Fruit fly (Drosophila melanogaster) whole organism, embryonic: ENCODE measurements around the gene CG34041.

ENCODE experiments used
- Blimp-1 ChIP-seq: fragments of 200-800 bp; sonication (Bioruptor generic); optimal IDR thresholded peaks from 3 replicates; lab custom pipeline; 2018; ENCODE audit warnings: missing biosample characterization, missing genetic modification characterization, mild to moderate bottlenecking, moderate library complexity, missing genetic modification reagents
- CG10209 ChIP-seq: fragments of 200-800 bp; sonication (Bioruptor generic); optimal IDR thresholded peaks from 3 replicates; lab custom pipeline; 2017; ENCODE audit warnings: missing biosample characterization, mild to moderate bottlenecking, missing genetic modification characterization, missing genetic modification reagents
- CG10321 ChIP-seq: fragments of 200-800 bp; sonication (Bioruptor generic); IDR thresholded peaks from 2 replicates; pipeline ENCODE4 v1.3.6; 2022; ENCODE audit warnings: missing biosample characterization, missing genetic modification characterization
- CG10462 ChIP-seq: fragments of 200-800 bp; sonication (Bioruptor generic); optimal IDR thresholded peaks from 2 replicates; lab custom pipeline; 2016; ENCODE audit warnings: missing biosample characterization, missing genetic modification characterization
- CG12071 ChIP-seq: fragments of 200-800 bp; sonication (Bioruptor generic); optimal IDR thresholded peaks from 3 replicates; lab custom pipeline; 2018; ENCODE audit warnings: missing biosample characterization, mild to moderate bottlenecking, missing genetic modification characterization
- CG14667 ChIP-seq: fragments of 200-800 bp; sonication (Bioruptor generic); IDR thresholded peaks from 2 replicates; pipeline ENCODE4 v1.3.6; 2022; ENCODE audit warnings: missing biosample characterization, missing genetic modification characterization
- CG16779 ChIP-seq: fragments of 200-800 bp; sonication (Bioruptor generic); IDR thresholded peaks from 2 replicates; pipeline ENCODE4 v1.3.6; 2022; ENCODE audit warnings: missing biosample characterization, missing genetic modification characterization
- CG17361 ChIP-seq: fragments of 200-800 bp; sonication (Bioruptor generic); IDR thresholded peaks from 3 replicates; pipeline ENCODE4 v1.3.6; 2022; ENCODE audit warnings: missing biosample characterization, missing genetic modification characterization
- CG17612 ChIP-seq: fragments of 200-800 bp; sonication (Bioruptor generic); IDR thresholded peaks from 2 replicates; pipeline ENCODE4 v1.3.6; 2022; ENCODE audit warnings: missing biosample characterization, missing genetic modification characterization
- CG18599 ChIP-seq: fragments of 200-800 bp; sonication (Bioruptor generic); optimal IDR thresholded peaks from 3 replicates; lab custom pipeline; 2017; ENCODE audit warnings: missing biosample characterization, missing genetic modification characterization, mild to moderate bottlenecking, moderate library complexity, missing genetic modification reagents
- CG30403 ChIP-seq: fragments of 200-800 bp; sonication (Bioruptor generic); optimal IDR thresholded peaks from 3 replicates; lab custom pipeline; 2016; ENCODE audit warnings: missing biosample characterization, missing genetic modification characterization
- CG34422 ChIP-seq: fragments of 200-800 bp; sonication (Bioruptor generic); IDR thresholded peaks from 3 replicates; pipeline ENCODE4 v1.3.6; 2022; ENCODE audit warnings: missing biosample characterization, missing genetic modification characterization
- CG3847 ChIP-seq: fragments of 200-800 bp; sonication (Bioruptor generic); IDR thresholded peaks from 2 replicates; pipeline ENCODE4 v1.3.6; 2022; ENCODE audit warnings: missing biosample characterization, missing genetic modification characterization
- CG4328 ChIP-seq: fragments of 200-800 bp; sonication (Bioruptor generic); optimal IDR thresholded peaks from 3 replicates; lab custom pipeline; 2017; ENCODE audit warnings: missing biosample characterization, missing genetic modification reagents, missing genetic modification characterization
- CG6272 ChIP-seq: fragments of 200-800 bp; sonication (Bioruptor generic); IDR thresholded peaks from 2 replicates; pipeline ENCODE4 v1.3.6; 2022; ENCODE audit warnings: missing biosample characterization, missing genetic modification characterization
- CG7372 ChIP-seq: fragments of 200-800 bp; sonication (Bioruptor generic); IDR thresholded peaks from 2 replicates; pipeline ENCODE4 v1.3.6; 2022; ENCODE audit warnings: missing biosample characterization, missing genetic modification characterization
- CG8944 ChIP-seq: fragments of 200-800 bp; sonication (Bioruptor generic); optimal IDR thresholded peaks from 3 replicates; lab custom pipeline; 2016; ENCODE audit warnings: missing biosample characterization, missing genetic modification characterization
- Dfd ChIP-seq, 2 experiments: fragments of >200 bp; optimal IDR thresholded peaks; 2 replicates each; lab custom pipeline; 2017; ENCODE audit warnings: missing biosample characterization in 2 of 2, missing genetic modification characterization in 2 of 2
- Drgx ChIP-seq: fragments of 200-800 bp; sonication (Bioruptor generic); IDR thresholded peaks from 2 replicates; pipeline ENCODE4 v1.3.6; 2022; ENCODE audit warnings: missing biosample characterization, missing genetic modification characterization
- E2f2 ChIP-seq: fragments of 200-800 bp; sonication (Bioruptor generic); IDR thresholded peaks from 2 replicates; pipeline ENCODE4 v1.3.6; 2022; ENCODE audit warnings: missing biosample characterization, missing genetic modification characterization
- HmgD ChIP-seq: fragments of 200-800 bp; sonication (Bioruptor generic); optimal IDR thresholded peaks from 3 replicates; lab custom pipeline; 2016; ENCODE audit warnings: missing biosample characterization, missing genetic modification characterization
- Hr3 ChIP-seq: fragments of 200-800 bp; sonication (Bioruptor generic); optimal IDR thresholded peaks from 3 replicates; lab custom pipeline; 2016; ENCODE audit warnings: missing biosample characterization, missing genetic modification characterization
- MTF-1 ChIP-seq: fragments of 200-800 bp; sonication (Bioruptor generic); optimal IDR thresholded peaks from 2 replicates; lab custom pipeline; 2018; ENCODE audit warnings: missing biosample characterization, mild to moderate bottlenecking, missing genetic modification characterization, borderline replicate concordance
- NC2α ChIP-seq: fragments of 200-800 bp; sonication (Bioruptor generic); optimal IDR thresholded peaks from 2 replicates; lab custom pipeline; 2016; ENCODE audit warnings: missing biosample characterization, missing genetic modification characterization
- NfI ChIP-seq: fragments of 200-800 bp; sonication (Bioruptor generic); optimal IDR thresholded peaks from 3 replicates; lab custom pipeline; 2018; ENCODE audit warnings: missing biosample characterization, mild to moderate bottlenecking, missing genetic modification characterization, moderate library complexity
- Opbp ChIP-seq: fragments of 200-800 bp; sonication (Bioruptor generic); IDR thresholded peaks from 3 replicates; pipeline ENCODE4 v1.3.6; 2022; ENCODE audit warnings: missing biosample characterization, missing genetic modification characterization; ENCODE audit not compliant: partially characterized antibody
- Rfx ChIP-seq: fragments of 200-800 bp; sonication (Bioruptor generic); IDR thresholded peaks from 2 replicates; pipeline ENCODE4 v1.3.6; 2022; ENCODE audit warnings: missing biosample characterization, missing genetic modification characterization
- Rx ChIP-seq: fragments of 200-800 bp; sonication (Bioruptor generic); IDR thresholded peaks from 2 replicates; pipeline ENCODE4 v1.3.6; 2022; ENCODE audit warnings: missing biosample characterization, missing genetic modification characterization
- Spps ChIP-seq: fragments of 200-800 bp; sonication (Bioruptor generic); optimal IDR thresholded peaks from 2 replicates; lab custom pipeline; 2018; ENCODE audit warnings: missing biosample characterization, mild to moderate bottlenecking, missing genetic modification characterization
- Vsx1 ChIP-seq: fragments of 200-800 bp; sonication (Bioruptor generic); optimal IDR thresholded peaks from 2 replicates; lab custom pipeline; 2017; ENCODE audit warnings: missing biosample characterization, mild to moderate bottlenecking, missing genetic modification characterization, missing genetic modification reagents
- abd-A ChIP-seq: fragments of 200-800 bp; sonication (Bioruptor generic); optimal IDR thresholded peaks from 3 replicates; lab custom pipeline; 2019; ENCODE audit warnings: missing biosample characterization, mild to moderate bottlenecking, missing genetic modification characterization, moderate library complexity
- ara ChIP-seq: fragments of 200-800 bp; sonication (Bioruptor generic); IDR thresholded peaks from 2 replicates; pipeline ENCODE4 v1.3.6; 2022; ENCODE audit warnings: missing biosample characterization, missing genetic modification characterization
- bcd ChIP-seq: fragments of 200-800 bp; sonication (Bioruptor generic); optimal IDR thresholded peaks from 2 replicates; lab custom pipeline; 2017; ENCODE audit warnings: missing biosample characterization, mild to moderate bottlenecking, missing genetic modification characterization
- bigmax ChIP-seq: fragments of 200-800 bp; sonication (Bioruptor generic); optimal IDR thresholded peaks from 2 replicates; lab custom pipeline; 2018; ENCODE audit warnings: missing biosample characterization, mild to moderate bottlenecking, missing genetic modification characterization
- cad ChIP-seq: fragments of >200 bp; optimal IDR thresholded peaks from 2 replicates; lab custom pipeline; 2017; ENCODE audit warnings: missing biosample characterization, missing genetic modification characterization
- cwo ChIP-seq: fragments of 200-800 bp; sonication (Bioruptor generic); optimal IDR thresholded peaks from 3 replicates; lab custom pipeline; 2017; ENCODE audit warnings: missing biosample characterization, missing genetic modification characterization, mild to moderate bottlenecking, moderate library complexity, missing genetic modification reagents
- fd3F ChIP-seq: fragments of 200-800 bp; sonication (Bioruptor generic); optimal IDR thresholded peaks from 2 replicates; lab custom pipeline; 2018; ENCODE audit warnings: missing biosample characterization, mild to moderate bottlenecking, missing genetic modification characterization, moderate library complexity
- hb ChIP-seq: fragments of 200-800 bp; sonication (Bioruptor generic); IDR thresholded peaks from 3 replicates; pipeline ENCODE4 v1.3.6; 2022; ENCODE audit warnings: missing biosample characterization, missing genetic modification characterization; ENCODE audit not compliant: partially characterized antibody
- her ChIP-seq: fragments of 200-800 bp; sonication (Bioruptor generic); optimal IDR thresholded peaks from 2 replicates; lab custom pipeline; 2016; ENCODE audit warnings: missing biosample characterization, missing genetic modification characterization
- jigr1 ChIP-seq: fragments of 200-800 bp; sonication (Bioruptor generic); IDR thresholded peaks from 3 replicates; pipeline ENCODE4 v1.3.6; 2022; ENCODE audit warnings: missing biosample characterization, missing genetic modification characterization
- kay ChIP-seq: fragments of 200-800 bp; sonication (Bioruptor generic); optimal IDR thresholded peaks from 2 replicates; lab custom pipeline; 2016; ENCODE audit warnings: missing biosample characterization, missing genetic modification characterization
- ken ChIP-seq: fragments of 200-800 bp; sonication (Bioruptor generic); IDR thresholded peaks from 3 replicates; pipeline ENCODE4 v1.3.6; 2022; ENCODE audit warnings: missing biosample characterization, missing genetic modification characterization
- kni ChIP-seq: fragments of 200-800 bp; sonication (Bioruptor generic); optimal IDR thresholded peaks from 3 replicates; lab custom pipeline; 2017; ENCODE audit warnings: mild to moderate bottlenecking, missing biosample characterization, missing genetic modification reagents, missing genetic modification characterization
- mirr ChIP-seq: fragments of 200-800 bp; sonication (Bioruptor generic); optimal IDR thresholded peaks from 3 replicates; lab custom pipeline; 2018; ENCODE audit warnings: missing biosample characterization, mild to moderate bottlenecking, missing genetic modification characterization
- mld ChIP-seq: fragments of 200-800 bp; sonication (Bioruptor generic); IDR thresholded peaks from 3 replicates; pipeline ENCODE4 v1.3.6; 2022; ENCODE audit warnings: missing biosample characterization, missing genetic modification characterization; ENCODE audit not compliant: partially characterized antibody
- pfk ChIP-seq: fragments of 200-800 bp; sonication (Bioruptor generic); optimal IDR thresholded peaks from 2 replicates; lab custom pipeline; 2018; ENCODE audit warnings: missing biosample characterization, mild to moderate bottlenecking, missing genetic modification characterization, moderate library complexity
- pum ChIP-seq: fragments of 200-800 bp; sonication (Bioruptor generic); optimal IDR thresholded peaks from 2 replicates; lab custom pipeline; 2016; ENCODE audit warnings: missing biosample characterization, missing genetic modification characterization
- slp2 ChIP-seq: fragments of 200-800 bp; sonication (Bioruptor generic); optimal IDR thresholded peaks from 2 replicates; lab custom pipeline; 2016; ENCODE audit warnings: missing biosample characterization, missing genetic modification characterization
- trh ChIP-seq: fragments of 200-800 bp; sonication (Bioruptor generic); optimal IDR thresholded peaks from 2 replicates; lab custom pipeline; 2016; ENCODE audit warnings: missing biosample characterization, missing genetic modification characterization
- unc-4 ChIP-seq: fragments of 200-800 bp; sonication (Bioruptor generic); IDR thresholded peaks from 2 replicates; pipeline ENCODE4 v1.3.6; 2022; ENCODE audit warnings: missing biosample characterization, missing genetic modification characterization; ENCODE audit not compliant: partially characterized antibody
- vvl ChIP-seq: fragments of 200-800 bp; sonication (Bioruptor generic); IDR thresholded peaks from 2 replicates; pipeline ENCODE4 v1.3.6; 2022; ENCODE audit warnings: missing biosample characterization, missing genetic modification characterization

The CG34041 gene

DNA sequence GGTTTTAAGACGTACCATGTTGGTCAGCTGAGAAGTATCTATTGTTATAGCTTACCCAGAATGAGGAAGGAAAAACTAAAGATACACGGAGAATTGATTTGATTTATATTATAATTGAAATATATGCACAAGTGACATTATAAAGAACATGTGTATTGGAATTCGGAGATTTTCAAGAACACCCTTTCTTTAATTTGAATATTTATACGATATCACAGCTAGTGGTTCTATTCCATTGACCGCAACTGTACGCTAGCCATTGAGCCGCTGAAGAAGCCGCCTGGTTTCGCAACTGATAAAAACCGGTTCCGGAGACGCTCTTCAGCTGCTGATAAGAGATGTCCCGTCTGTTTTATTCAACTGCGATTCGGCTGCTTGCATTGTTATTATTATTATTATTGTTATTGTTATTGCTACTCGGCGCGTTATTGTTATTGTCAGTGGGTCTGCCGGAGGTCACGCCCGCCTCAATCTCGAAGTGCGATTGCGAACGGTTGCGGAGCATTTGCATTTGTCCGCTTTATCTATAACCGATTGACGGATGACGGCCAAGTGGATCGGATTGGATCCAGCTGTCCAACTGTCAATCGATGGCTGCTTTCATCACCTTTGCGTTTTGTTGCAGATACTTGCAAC, 46.1 kb upstream of the CG34041 start (continued):
- TF ChIP-seq CG8944 (GFP tag; lab: Kevin White, UChicago): no peak
- TF ChIP-seq CG12071: no peak
- TF ChIP-seq CG3847 (GFP tag; lab: Robert Waterston, UW): no peak
- TF ChIP-seq her (GFP tag; lab: Kevin White, UChicago): no peak
- TF ChIP-seq CG6272 (GFP tag; lab: Robert Waterston, UW): no peak
- no peak for TF ChIP-seq CG17361 (GFP tag; lab: Robert Waterston, UW)
- TF ChIP-seq NfI (GFP tag; lab: Kevin White, UChicago): no peak
- no peak for TF ChIP-seq mirr
- TF ChIP-seq unc-4 (GFP tag; lab: Robert Waterston, UW): no peak
- no peak for TF ChIP-seq Vsx1 (GFP tag; lab: Kevin White, UChicago)
- TF ChIP-seq NC2α (GFP tag; lab: Kevin White, UChicago): no peak
- no peak for TF ChIP-seq Hr3 (GFP tag; lab: Kevin White, UChicago)
- TF ChIP-seq CG7372 (GFP tag; lab: Robert Waterston, UW): no peak
- no peak for TF ChIP-seq CG17612 (GFP tag; lab: Robert Waterston, UW)
- no peak for TF ChIP-seq hb (GFP tag; lab: Robert Waterston, UW)
- TF ChIP-seq Blimp-1 (GFP tag; lab: Kevin White, UChicago): peak; percentile 10
- TF ChIP-seq pfk: no peak
- TF ChIP-seq E2f2 (GFP tag; lab: Robert Waterston, UW): no peak
- TF ChIP-seq jigr1: no peak
- no peak for TF ChIP-seq ara
- TF ChIP-seq fd3F: no peak
- peak; percentile 16 for TF ChIP-seq CG18599
- no peak for TF ChIP-seq Opbp (GFP tag; lab: Robert Waterston, UW)
- TF ChIP-seq bigmax (GFP tag; lab: Kevin White, UChicago): no peak
- TF ChIP-seq trh (GFP tag; lab: Kevin White, UChicago): no peak
- peak; percentile 27; the same call in 1 of the 2 replicates for TF ChIP-seq vvl (GFP tag; lab: Robert Waterston, UW)
- no peak for TF ChIP-seq kay (GFP tag; lab: Kevin White, UChicago)
- no peak for TF ChIP-seq cwo (GFP tag; lab: Kevin White, UChicago)
- TF ChIP-seq CG34422: no peak
- no peak for TF ChIP-seq Dfd (GFP tag; optimal IDR thresholded peaks at IDR 0.05; lab: Kevin White, UChicago)
- TF ChIP-seq HmgD (GFP tag; lab: Kevin White, UChicago): no peak
- no peak for TF ChIP-seq CG10462
- TF ChIP-seq CG4328 (GFP tag; lab: Kevin White, UChicago): peak; percentile 6
- no peak for TF ChIP-seq pum (GFP tag; lab: Kevin White, UChicago)
- no peak for TF ChIP-seq mld (GFP tag; lab: Robert Waterston, UW)
- TF ChIP-seq CG10209: no peak
- peak; percentile 41 for TF ChIP-seq CG30403
- no peak for TF ChIP-seq CG10321 (GFP tag; lab: Robert Waterston, UW)
- no peak for TF ChIP-seq MTF-1
- peak; percentile 9 for TF ChIP-seq Spps
- TF ChIP-seq abd-A: no peak
- peak; percentile 51; the same call in 1 of the 2 replicates for TF ChIP-seq Drgx (GFP tag; lab: Robert Waterston, UW)
- TF ChIP-seq CG16779 (GFP tag; lab: Robert Waterston, UW): no peak
- TF ChIP-seq bcd: peak; percentile 26
- TF ChIP-seq slp2: no peak
- TF ChIP-seq CG14667 (GFP tag; lab: Robert Waterston, UW): no peak
- TF ChIP-seq kni (GFP tag; lab: Kevin White, UChicago): no peak
- peak; percentile 46; the same call in 1 of the 2 replicates for TF ChIP-seq Rfx (GFP tag; lab: Robert Waterston, UW)
- TF ChIP-seq cad (GFP tag; lab: Kevin White, UChicago): no peak
- no peak for TF ChIP-seq Rx (GFP tag; lab: Robert Waterston, UW)
- no peak for TF ChIP-seq ken (GFP tag; lab: Robert Waterston, UW)
